Worm (Caenorhabditis elegans): ENCODE measurements around the gene col-115.
A peak's percentile ranks its signal among the peaks of the same experiment; 100 is the strongest.

col-115 gene

ce11 chrIV:8036492-8036891 is 48.0 kb downstream of the col-115 start (continued):
- peak; percentile 10 for TF ChIP-seq hlh-30 (tag; optimal IDR thresholded peaks at IDR 0.05; ENCODE audit: insufficient read depth)
- TF ChIP-seq zfp-3 (GFP tag; conservative IDR thresholded peaks at IDR 0.05): no peak
- TF ChIP-seq dmd-9 (GFP tag; IDR thresholded peaks at IDR 0.05): no peak
- no peak for TF ChIP-seq lin-13 (GFP tag; optimal IDR thresholded peaks at IDR 0.05)
- no peak for TF ChIP-seq F44E2.7 (GFP tag; IDR thresholded peaks at IDR 0.05)
- no peak for TF ChIP-seq sdz-12 (GFP tag; optimal IDR thresholded peaks at IDR 0.05)
- no peak for TF ChIP-seq spr-1 (tag; optimal IDR thresholded peaks at IDR 0.05)
- no peak for TF ChIP-seq hmg-1.1 (GFP tag; IDR thresholded peaks at IDR 0.05)

DNA sequence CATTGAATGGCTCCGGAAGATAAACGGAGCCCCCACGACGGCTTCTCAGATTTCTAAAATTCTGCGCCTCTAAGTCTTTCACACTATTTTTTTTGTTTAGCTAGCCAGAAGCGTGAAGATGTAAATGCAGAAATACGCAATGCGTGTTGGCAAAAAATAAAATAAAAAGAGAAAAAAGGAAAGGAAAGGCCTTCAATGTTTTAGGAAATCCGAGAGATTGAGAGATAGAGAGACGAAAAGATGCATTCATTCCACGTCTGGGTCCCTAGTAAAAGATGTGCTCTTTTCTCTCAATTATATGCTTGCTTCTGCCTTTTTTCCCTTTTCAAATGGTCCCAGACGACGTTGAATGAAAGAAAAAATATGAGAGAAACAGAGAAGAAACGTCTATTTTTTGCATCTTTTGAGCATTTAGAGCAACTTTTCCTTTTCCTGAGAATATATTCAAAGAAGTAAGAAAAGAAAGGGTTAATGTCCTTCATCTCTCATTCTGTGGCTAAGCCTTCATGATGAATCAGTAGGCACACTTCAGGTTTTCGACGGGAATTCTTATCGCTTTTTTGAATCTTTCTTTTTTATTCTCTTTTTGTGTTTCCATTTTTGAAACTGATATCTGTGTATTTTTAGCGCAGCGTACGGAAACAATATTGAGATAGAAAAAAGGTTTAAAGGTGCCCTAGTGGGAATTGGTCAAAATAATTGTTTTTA is 52.3 kb downstream of the col-115 start:
- no peak for TF ChIP-seq nhr-102 (tag; optimal IDR thresholded peaks at IDR 0.05)
- TF ChIP-seq set-16 (GFP tag; IDR thresholded peaks at IDR 0.05): no peak
- peak in 1 of 2 experiments; percentile 10 for TF ChIP-seq mdl-1 (tag; optimal IDR thresholded peaks at IDR 0.05)
- TF ChIP-seq nhr-11 (tag; optimal IDR thresholded peaks at IDR 0.05): no peak
- TF ChIP-seq unc-39 (tag; optimal IDR thresholded peaks at IDR 0.05): no peak
- TF ChIP-seq ceh-62 (tag; optimal IDR thresholded peaks at IDR 0.05): no peak
- no peak for TF ChIP-seq R02D3.7 (tag; optimal IDR thresholded peaks at IDR 0.05)
- no peak for TF ChIP-seq T20F7.1 (GFP tag; optimal IDR thresholded peaks at IDR 0.05)
- no peak for TF ChIP-seq skn-1 (tag; optimal IDR thresholded peaks at IDR 0.05)
- TF ChIP-seq ztf-7 (tag; optimal IDR thresholded peaks at IDR 0.05): no peak
- no peak for TF ChIP-seq saeg-2 (GFP tag; IDR thresholded peaks at IDR 0.05)
- no peak for TF ChIP-seq nhr-28 (tag; optimal IDR thresholded peaks at IDR 0.05)
- TF ChIP-seq ZK337.2 (GFP tag; IDR thresholded peaks at IDR 0.05): no peak
- TF ChIP-seq lsy-2 (tag; optimal IDR thresholded peaks at IDR 0.05): peak in 1 of 2 experiments; percentile 26
- TF ChIP-seq egl-43 (GFP tag; IDR thresholded peaks at IDR 0.05): no peak
- no peak for TF ChIP-seq zag-1 (tag; optimal IDR thresholded peaks at IDR 0.05)
- TF ChIP-seq mep-1 (tag; optimal IDR thresholded peaks at IDR 0.05): peak; percentile 46
- TF ChIP-seq mdt-29 (GFP tag; IDR thresholded peaks at IDR 0.05): no peak
- no peak for TF ChIP-seq tra-1 (GFP tag; IDR thresholded peaks at IDR 0.05)
- no peak for TF ChIP-seq lin-1 (GFP tag; IDR thresholded peaks at IDR 0.05)
- peak; percentile 11 for TF ChIP-seq dve-1 (tag; optimal IDR thresholded peaks at IDR 0.05; ENCODE audit: insufficient read depth)
- no peak for TF ChIP-seq lir-3 (tag; optimal IDR thresholded peaks at IDR 0.05)
- no peak for TF ChIP-seq lin-13 (GFP tag; optimal IDR thresholded peaks at IDR 0.05)
- TF ChIP-seq vab-7 (GFP tag; IDR thresholded peaks at IDR 0.05): no peak
- TF ChIP-seq php-3 (GFP tag; IDR thresholded peaks at IDR 0.05): no peak
- TF ChIP-seq ceh-44 (GFP tag; IDR thresholded peaks at IDR 0.05): no peak
- peak in 1 of 2 experiments; percentile 92 for TF ChIP-seq unc-62 (GFP tag; optimal IDR thresholded peaks at IDR 0.05 in 1 of 2)
- no peak for TF ChIP-seq unc-62 (tag; optimal IDR thresholded peaks at IDR 0.05)
- no peak for TF ChIP-seq mes-2 (tag; optimal IDR thresholded peaks at IDR 0.05; ENCODE audit: poor library complexity, severe bottlenecking)
- TF ChIP-seq lim-7 (GFP tag; IDR thresholded peaks at IDR 0.05): no peak
- no peak for TF ChIP-seq dmd-9 (GFP tag; IDR thresholded peaks at IDR 0.05)
- TF ChIP-seq dpl-1 (GFP tag; optimal IDR thresholded peaks at IDR 0.05): no peak
- no peak for TF ChIP-seq ama-1 (optimal IDR thresholded peaks at IDR 0.05)
- no peak for TF ChIP-seq zip-2 (tag; optimal IDR thresholded peaks at IDR 0.05)
- TF ChIP-seq ceh-28 (tag; optimal IDR thresholded peaks at IDR 0.05): no peak
- TF ChIP-seq rbr-2 (tag; optimal IDR thresholded peaks at IDR 0.05): peak; percentile 43
- no peak for TF ChIP-seq spr-1 (tag; optimal IDR thresholded peaks at IDR 0.05)
- TF ChIP-seq ctbp-1 (GFP tag; IDR thresholded peaks at IDR 0.05): peak; percentile 71; the same call in 1 of the 2 replicates
- no peak for TF ChIP-seq mxl-2 (GFP tag; conservative IDR thresholded peaks at IDR 0.05)
- no peak for TF ChIP-seq egl-27 (tag; optimal IDR thresholded peaks at IDR 0.05)
- no peak for TF ChIP-seq zfp-2 (tag; optimal IDR thresholded peaks at IDR 0.05)
- TF ChIP-seq fkh-10 (GFP tag; optimal IDR thresholded peaks at IDR 0.05): peak; percentile 89
- no peak for TF ChIP-seq lin-15B (tag; optimal IDR thresholded peaks at IDR 0.05)
- peak; percentile 80 for TF ChIP-seq aha-1 (tag)

Measured in whole organism, L4 larva.